Fruit fly (Drosophila melanogaster) whole organism, embryonic: ENCODE measurements around the gene PpV.

Experiments
- Bdp1 ChIP-seq: fragments of 200-800 bp; sonication (Bioruptor generic); optimal IDR thresholded peaks from 3 replicates; lab custom pipeline; 2016; ENCODE audit warnings: missing biosample characterization, missing genetic modification characterization
- CG10321 ChIP-seq: fragments of 200-800 bp; sonication (Bioruptor generic); IDR thresholded peaks from 2 replicates; pipeline ENCODE4 v1.3.6; 2022; ENCODE audit warnings: missing biosample characterization, missing genetic modification characterization
- CG10543 ChIP-seq: fragments of 200-800 bp; sonication (Bioruptor generic); optimal IDR thresholded peaks from 3 replicates; lab custom pipeline; 2017; ENCODE audit warnings: missing biosample characterization, mild to moderate bottlenecking, missing genetic modification characterization, moderate library complexity
- CG11695 ChIP-seq: fragments of 200-800 bp; sonication (Bioruptor generic); IDR thresholded peaks from 3 replicates; pipeline ENCODE4 v1.3.6; 2022; ENCODE audit warnings: missing biosample characterization, missing genetic modification characterization
- CG15011 ChIP-seq: fragments of 200-800 bp; sonication (Bioruptor generic); optimal IDR thresholded peaks from 3 replicates; lab custom pipeline; 2018; ENCODE audit warnings: missing biosample characterization, mild to moderate bottlenecking, missing genetic modification characterization
- CG17912 ChIP-seq: fragments of 200-800 bp; sonication (Bioruptor generic); optimal IDR thresholded peaks from 2 replicates; lab custom pipeline; 2018; ENCODE audit warnings: missing biosample characterization, mild to moderate bottlenecking, missing genetic modification characterization
- CG30431 ChIP-seq: fragments of 200-800 bp; sonication (Bioruptor generic); optimal IDR thresholded peaks from 2 replicates; lab custom pipeline; 2017; ENCODE audit warnings: missing biosample characterization, missing genetic modification characterization
- CG4328 ChIP-seq: fragments of 200-800 bp; sonication (Bioruptor generic); optimal IDR thresholded peaks from 3 replicates; lab custom pipeline; 2017; ENCODE audit warnings: missing biosample characterization, missing genetic modification reagents, missing genetic modification characterization
- Deaf1 ChIP-seq: fragments of 200-800 bp; optimal IDR thresholded peaks from 3 replicates; lab custom pipeline; 2019; ENCODE audit warnings: missing biosample characterization, mild to moderate bottlenecking, missing genetic modification characterization, moderate library complexity
- Kr ChIP-seq: fragments of 200-800 bp; sonication (Bioruptor generic); optimal IDR thresholded peaks from 2 replicates; lab custom pipeline; 2017; ENCODE audit warnings: missing biosample characterization, mild to moderate bottlenecking, missing genetic modification characterization
- Sox100B ChIP-seq: fragments of 200-800 bp; sonication (Bioruptor generic); optimal IDR thresholded peaks from 3 replicates; lab custom pipeline; 2018; ENCODE audit warnings: missing biosample characterization, mild to moderate bottlenecking, missing genetic modification characterization
- bbx ChIP-seq: fragments of 200-800 bp; sonication (Bioruptor generic); IDR thresholded peaks from 2 replicates; pipeline ENCODE4 v1.3.6; 2022; ENCODE audit warnings: missing biosample characterization, missing genetic modification characterization; ENCODE audit not compliant: partially characterized antibody
- dmrt11E ChIP-seq: fragments of 200-800 bp; sonication (Bioruptor generic); optimal IDR thresholded peaks from 3 replicates; lab custom pipeline; 2018; ENCODE audit warnings: missing biosample characterization, mild to moderate bottlenecking, missing genetic modification characterization, moderate library complexity
- sr ChIP-seq: fragments of 200-800 bp; sonication (Bioruptor generic); IDR thresholded peaks from 3 replicates; pipeline ENCODE4 v1.3.6; 2022; ENCODE audit warnings: missing biosample characterization, missing genetic modification characterization
- tup ChIP-seq: fragments of 200-800 bp; sonication (Bioruptor generic); optimal IDR thresholded peaks from 2 replicates; lab custom pipeline; 2016; ENCODE audit warnings: missing biosample characterization, mild to moderate bottlenecking, missing genetic modification characterization, moderate library complexity
- vfl ChIP-seq: fragments of 200-800 bp; sonication (Bioruptor generic); optimal IDR thresholded peaks from 2 replicates; lab custom pipeline; 2016; ENCODE audit warnings: missing biosample characterization, missing genetic modification characterization

Gene PpV

DNA sequence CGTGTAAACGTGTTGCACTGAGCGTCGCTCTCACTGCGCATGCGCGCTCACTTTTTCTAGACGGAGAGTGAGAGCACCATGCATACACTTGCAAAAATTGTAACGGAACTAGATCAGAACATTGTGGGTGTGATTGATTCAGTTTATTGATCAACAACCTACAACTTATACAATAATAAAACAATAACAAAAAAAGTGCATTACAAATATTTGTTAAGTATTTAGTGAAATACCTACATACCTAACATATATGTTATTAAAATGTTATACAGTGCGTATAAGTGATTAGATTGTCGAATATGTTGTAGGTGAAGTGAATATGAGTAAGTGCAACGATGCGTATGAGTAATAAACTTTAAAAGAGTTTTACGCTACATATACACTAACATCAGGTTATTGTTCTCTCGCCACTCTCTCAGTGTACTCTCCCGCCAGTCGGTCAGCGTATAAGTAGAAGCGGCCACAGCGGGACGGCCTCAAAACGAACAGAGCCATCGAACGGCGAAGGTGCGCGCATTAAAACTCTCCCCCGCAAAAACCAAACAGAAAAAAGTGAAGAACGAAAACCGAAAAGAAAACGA, 42.3 kb downstream of the PpV start, which contains the start of gene CG42240 (continued):
- TF ChIP-seq CG4328 (GFP tag; lab: Kevin White, UChicago): peak; percentile 90
- TF ChIP-seq sr (GFP tag; lab: Robert Waterston, UW): 0 out of 3 replicates have a peak, but pooled peaks have one; percentile 7
- TF ChIP-seq Sox100B: peak; percentile 97
- TF ChIP-seq Kr: no peak
- no peak for TF ChIP-seq bbx (GFP tag; lab: Robert Waterston, UW)
- no peak for TF ChIP-seq CG10321
- peak; percentile 58 for TF ChIP-seq tup (GFP tag; lab: Kevin White, UChicago)
- TF ChIP-seq CG30431: peak; percentile 82
- peak; percentile 39 for TF ChIP-seq Bdp1 (GFP tag; lab: Kevin White, UChicago)
- TF ChIP-seq vfl (GFP tag; lab: Kevin White, UChicago): no peak
- peak; percentile 75 for TF ChIP-seq Deaf1
- TF ChIP-seq CG17912: no peak
- peak; percentile 72 for TF ChIP-seq dmrt11E (tag; lab: Kevin White, UChicago)
- peak; percentile 88 for TF ChIP-seq CG15011 (GFP tag; lab: Kevin White, UChicago)
- peak; percentile 92 for TF ChIP-seq CG11695
- peak; percentile 79 for TF ChIP-seq CG10543 (GFP tag; lab: Kevin White, UChicago)
- TF ChIP-seq, all 482 proteins: peak for 382
